Fruit fly (Drosophila melanogaster) whole organism, wandering third instar larva: ENCODE results near the gene CG11694.

Source experiments
- Abd-B ChIP-seq: fragments of >200 bp; optimal IDR thresholded peaks from 2 replicates; lab custom pipeline; 2017; ENCODE audit warnings: missing biosample characterization, missing genetic modification characterization
- CrebA ChIP-seq: fragments of 200-800 bp; sonication (Bioruptor generic); optimal IDR thresholded peaks from 2 replicates; lab custom pipeline; 2016; ENCODE audit warnings: missing biosample characterization, mild to moderate bottlenecking, missing genetic modification characterization, borderline replicate concordance
- Dfd ChIP-seq: fragments of >200 bp; optimal IDR thresholded peaks from 2 replicates; lab custom pipeline; 2017; ENCODE audit warnings: missing biosample characterization, missing genetic modification characterization
- Dif ChIP-seq: fragments of 200-275, 200-300 bp; sonication (Bioruptor generic); optimal IDR thresholded peaks from 2 replicates; lab custom pipeline; 2018; ENCODE audit warnings: missing biosample characterization, missing genetic modification characterization; ENCODE audit not compliant: partially characterized antibody
- GATAd ChIP-seq: sonication (Bioruptor generic); optimal IDR thresholded peaks from 2 replicates; lab custom pipeline; 2016; ENCODE audit warnings: missing biosample characterization, missing genetic modification characterization
- HLH106 ChIP-seq: fragments of 200-800 bp; optimal IDR thresholded peaks from 3 replicates; lab custom pipeline; 2019; ENCODE audit warnings: missing biosample characterization, mild to moderate bottlenecking, missing genetic modification characterization, moderate library complexity
- Hnf4 ChIP-seq: fragments of 200-800 bp; sonication (Bioruptor generic); optimal IDR thresholded peaks from 2 replicates; lab custom pipeline; 2016; ENCODE audit warnings: missing biosample characterization, mild to moderate bottlenecking, missing genetic modification characterization
- Hr78 ChIP-seq: fragments of >200 bp; optimal IDR thresholded peaks from 2 replicates; lab custom pipeline; 2017; ENCODE audit warnings: missing biosample characterization, missing genetic modification characterization
- Hr83 ChIP-seq: fragments of 200-300 bp; sonication (Bioruptor generic); optimal IDR thresholded peaks from 2 replicates; lab custom pipeline; 2016; ENCODE audit warnings: missing biosample characterization, mild to moderate bottlenecking, missing genetic modification characterization, moderate library complexity; ENCODE audit not compliant: poor library complexity, severe bottlenecking
- Mio ChIP-seq: sonication (Bioruptor generic); optimal IDR thresholded peaks from 2 replicates; lab custom pipeline; 2016; ENCODE audit warnings: missing biosample characterization, missing genetic modification characterization
- Myc ChIP-seq: fragments of >200 bp; optimal IDR thresholded peaks from 2 replicates; lab custom pipeline; 2017
- N ChIP-seq: fragments of >200 bp; optimal IDR thresholded peaks from 2 replicates; lab custom pipeline; 2018; ENCODE audit warnings: missing biosample characterization, missing external identifiers, missing genetic modification characterization
- OdsH ChIP-seq: fragments of 200-800 bp; sonication (Bioruptor generic); optimal IDR thresholded peaks from 2 replicates; lab custom pipeline; 2016; ENCODE audit warnings: missing biosample characterization, mild to moderate bottlenecking, missing genetic modification characterization
- Rel ChIP-seq, 2 experiments: fragments of 200-800 bp; sonication (Bioruptor generic) in 1 of 2; optimal IDR thresholded peaks; 2 replicates in 1 of 2; 3 replicates in 1 of 2; lab custom pipeline; 2016 to 2019; ENCODE audit warnings: mild to moderate bottlenecking in 2 of 2, missing biosample characterization in 2 of 2, missing genetic modification characterization in 2 of 2, moderate library complexity in 1 of 2
- Sp1 ChIP-seq: fragments of 200-800 bp; sonication (Bioruptor generic); optimal IDR thresholded peaks from 3 replicates; lab custom pipeline; 2019; ENCODE audit warnings: missing biosample characterization, mild to moderate bottlenecking, missing genetic modification characterization, moderate library complexity
- Vsx2 ChIP-seq: fragments of 200-300, 225-300 bp; sonication (Bioruptor generic); optimal IDR thresholded peaks from 2 replicates; lab custom pipeline; 2018; ENCODE audit warnings: missing biosample characterization, missing genetic modification characterization; ENCODE audit not compliant: partially characterized antibody
- br ChIP-seq: fragments of 200-800 bp; sonication (Bioruptor generic); optimal IDR thresholded peaks from 2 replicates; lab custom pipeline; 2016; ENCODE audit warnings: missing biosample characterization, missing genetic modification characterization
- brk ChIP-seq: fragments of 200-800 bp; sonication (Bioruptor generic); optimal IDR thresholded peaks from 2 replicates; lab custom pipeline; 2016; ENCODE audit warnings: missing biosample characterization, mild to moderate bottlenecking, missing genetic modification characterization
- dmrt93B ChIP-seq: fragments of 200-800 bp; sonication (Bioruptor generic); optimal IDR thresholded peaks from 2 replicates; lab custom pipeline; 2018; ENCODE audit warnings: missing biosample characterization, mild to moderate bottlenecking, missing genetic modification characterization
- dsf ChIP-seq: sonication (Bioruptor generic); optimal IDR thresholded peaks from 2 replicates; lab custom pipeline; 2016; ENCODE audit warnings: missing biosample characterization, missing genetic modification characterization, borderline replicate concordance
- ey ChIP-seq: fragments of 200-800 bp; sonication (Bioruptor generic); optimal IDR thresholded peaks from 2 replicates; lab custom pipeline; 2016; ENCODE audit warnings: missing biosample characterization, missing genetic modification characterization
- h ChIP-seq: fragments of 200-800 bp; sonication (Bioruptor generic); optimal IDR thresholded peaks from 3 replicates; lab custom pipeline; 2016; ENCODE audit warnings: missing biosample characterization, mild to moderate bottlenecking, missing genetic modification characterization
- jim ChIP-seq: fragments of 175-275, 200-325 bp; sonication (Bioruptor generic); optimal IDR thresholded peaks from 2 replicates; lab custom pipeline; 2016; ENCODE audit warnings: missing biosample characterization, mild to moderate bottlenecking, missing genetic modification characterization
- pan ChIP-seq: fragments of >200 bp; optimal IDR thresholded peaks from 2 replicates; lab custom pipeline; 2017
- psq ChIP-seq: fragments of 200-800 bp; sonication (Bioruptor generic); optimal IDR thresholded peaks from 3 replicates; lab custom pipeline; 2017; ENCODE audit warnings: missing biosample characterization, mild to moderate bottlenecking, missing genetic modification characterization, moderate library complexity
- rgr ChIP-seq: fragments of 200-800 bp; sonication (Bioruptor generic); optimal IDR thresholded peaks from 3 replicates; lab custom pipeline; 2016; ENCODE audit warnings: missing biosample characterization, mild to moderate bottlenecking, missing genetic modification characterization
- sage ChIP-seq: fragments of 200-800 bp; sonication (Bioruptor generic); optimal IDR thresholded peaks from 2 replicates; lab custom pipeline; 2016; ENCODE audit warnings: missing biosample characterization, mild to moderate bottlenecking, missing genetic modification characterization
- sv ChIP-seq: fragments of 200-800 bp; sonication (Bioruptor generic); optimal IDR thresholded peaks from 3 replicates; lab custom pipeline; 2016; ENCODE audit warnings: missing biosample characterization, missing genetic modification characterization
- usp ChIP-seq: fragments of >200 bp; optimal IDR thresholded peaks from 2 replicates; lab custom pipeline; 2017; ENCODE audit warnings: missing biosample characterization, missing genetic modification characterization

CG11694 gene

DNA sequence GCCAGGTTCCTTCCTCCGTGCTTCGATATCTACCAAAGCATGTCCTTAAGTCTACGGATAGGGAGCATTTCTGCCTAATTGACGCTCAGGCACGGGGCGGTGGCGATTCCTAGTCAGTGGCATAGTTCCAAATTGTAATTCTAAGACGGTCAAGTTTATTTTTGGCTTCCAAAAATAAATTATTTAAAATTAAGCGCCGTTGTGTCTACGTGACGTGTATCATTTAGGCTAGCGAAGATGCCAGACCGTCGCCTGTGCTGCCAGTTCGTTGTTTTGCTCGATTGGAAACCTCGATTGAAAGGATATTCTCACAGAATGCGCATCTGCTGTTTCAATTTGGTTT, 37.1 kb upstream of the CG11694 start:
- no peak for TF ChIP-seq CrebA
- no peak for TF ChIP-seq dsf (GFP tag; lab: Kevin White, UChicago)
- TF ChIP-seq sv (GFP tag; lab: Kevin White, UChicago), result no peak
- no peak for TF ChIP-seq br (GFP tag; lab: Kevin White, UChicago)
- TF ChIP-seq GATAd (GFP tag; lab: Kevin White, UChicago), result no peak

DNA sequence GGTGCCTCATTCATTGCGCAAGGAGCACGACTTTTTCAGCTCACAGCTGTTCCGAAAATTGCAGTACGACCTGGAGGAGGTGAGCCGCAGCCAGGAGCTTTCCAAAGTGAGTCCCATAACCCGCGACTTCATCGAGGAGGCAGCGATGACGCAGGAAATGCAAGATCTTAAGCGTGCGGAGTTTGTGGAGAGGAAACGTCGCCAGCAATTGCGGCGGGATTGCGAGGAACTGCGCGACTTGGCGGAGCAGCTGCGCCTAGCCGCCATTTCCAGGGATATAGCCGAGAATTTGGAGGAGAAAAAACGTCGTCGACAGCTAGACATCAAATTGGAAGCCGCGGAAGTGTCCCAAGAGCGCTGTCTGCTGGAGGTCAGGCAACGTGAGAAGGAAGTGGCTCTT, 35.9 kb upstream of the CG11694 start:
- TF ChIP-seq Abd-B (no peak), usp (GFP tag; lab: Kevin White, UChicago) (no peak), Rel (GFP tag; optimal IDR thresholded peaks at IDR 0.05; lab: Kevin White, UChicago) (no peak), Rel (tag; optimal IDR thresholded peaks at IDR 0.05; lab: Kevin White, UChicago) (no peak), Sp1 (GFP tag; lab: Kevin White, UChicago) (no peak), sv (GFP tag; lab: Kevin White, UChicago) (no peak), Hr83 (GFP tag; lab: Kevin White, UChicago) (no peak), Dfd (no peak), N (GFP tag; lab: Kevin White, UChicago) (no peak), Hr78 (GFP tag; lab: Kevin White, UChicago) (no peak), Hnf4 (GFP tag; lab: Kevin White, UChicago) (no peak), pan (lab: Kevin White, UChicago) (no peak), ey (no peak), Myc (lab: Kevin White, UChicago) (no peak), h (GFP tag; lab: Kevin White, UChicago) (no peak), Mio (GFP tag; lab: Kevin White, UChicago) (no peak), jim (GFP tag; lab: Kevin White, UChicago) (no peak), rgr (GFP tag; lab: Kevin White, UChicago) (no peak)

DNA sequence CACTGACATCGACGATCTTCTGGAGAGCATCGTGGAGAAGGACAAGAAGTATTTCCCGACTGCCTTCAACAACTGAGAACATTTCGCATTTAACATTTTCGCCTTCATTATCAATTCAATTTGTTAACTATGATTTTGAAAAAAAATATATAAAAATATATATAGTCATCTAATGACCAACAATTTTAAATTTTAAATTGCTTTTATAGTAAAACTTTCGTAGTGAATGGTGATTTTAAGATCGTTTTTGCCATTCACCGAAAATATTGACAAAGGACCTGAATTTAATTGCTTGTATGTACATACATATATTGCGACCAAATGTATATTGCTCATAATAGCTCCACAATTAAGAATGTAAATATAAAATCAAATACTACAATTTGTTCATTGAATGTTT, 35.3 kb upstream of the CG11694 start, which contains the start of gene CG7352:
TSS of gene CG7352 (plus strand) at position 301 of the 400 bp plus-strand sequence.
- TF ChIP-seq Dif (no peak), CrebA (no peak), Sp1 (GFP tag; lab: Kevin White, UChicago) (no peak), dmrt93B (GFP tag; lab: Kevin White, UChicago) (no peak), HLH106 (tag; lab: Kevin White, UChicago) (no peak), rgr (GFP tag; lab: Kevin White, UChicago) (no peak)

DNA sequence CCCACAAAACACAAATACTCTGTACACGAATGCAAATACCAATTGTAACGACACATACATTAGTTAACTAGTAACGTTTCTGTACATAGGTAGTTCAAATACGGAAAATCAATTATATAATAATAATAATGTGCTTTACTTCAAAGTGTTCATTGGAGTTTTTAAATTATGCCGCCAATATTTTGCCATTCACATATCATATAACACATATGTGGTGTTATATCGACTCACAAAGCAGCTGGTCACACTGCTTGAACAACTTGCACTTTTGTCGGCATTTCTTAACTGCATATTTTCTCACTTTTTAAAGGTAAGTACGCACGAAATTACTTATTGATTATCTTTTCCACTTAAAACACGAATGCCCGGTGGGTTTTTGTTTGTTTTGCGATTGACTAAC, 32.2 kb upstream of the CG11694 start, which contains the start of gene DppIII:
TSS of gene DppIII (plus strand) at position 227 of the 400 bp plus-strand sequence.
- TF ChIP-seq psq (GFP tag; lab: Kevin White, UChicago) (no peak), brk (GFP tag; lab: Kevin White, UChicago) (no peak), Dfd (no peak), sage (GFP tag; lab: Kevin White, UChicago) (no peak), h (GFP tag; lab: Kevin White, UChicago) (no peak), sv (GFP tag; lab: Kevin White, UChicago) (no peak), Mio (GFP tag; lab: Kevin White, UChicago) (no peak), usp (GFP tag; lab: Kevin White, UChicago) (no peak), Vsx2 (GFP tag; lab: Kevin White, UChicago) (no peak), Rel (GFP tag; optimal IDR thresholded peaks at IDR 0.05; lab: Kevin White, UChicago) (no peak), Rel (tag; optimal IDR thresholded peaks at IDR 0.05; lab: Kevin White, UChicago) (no peak), pan (lab: Kevin White, UChicago) (no peak), OdsH (no peak), GATAd (GFP tag; lab: Kevin White, UChicago) (no peak), ey (no peak), rgr (GFP tag; lab: Kevin White, UChicago) (no peak)

DNA sequence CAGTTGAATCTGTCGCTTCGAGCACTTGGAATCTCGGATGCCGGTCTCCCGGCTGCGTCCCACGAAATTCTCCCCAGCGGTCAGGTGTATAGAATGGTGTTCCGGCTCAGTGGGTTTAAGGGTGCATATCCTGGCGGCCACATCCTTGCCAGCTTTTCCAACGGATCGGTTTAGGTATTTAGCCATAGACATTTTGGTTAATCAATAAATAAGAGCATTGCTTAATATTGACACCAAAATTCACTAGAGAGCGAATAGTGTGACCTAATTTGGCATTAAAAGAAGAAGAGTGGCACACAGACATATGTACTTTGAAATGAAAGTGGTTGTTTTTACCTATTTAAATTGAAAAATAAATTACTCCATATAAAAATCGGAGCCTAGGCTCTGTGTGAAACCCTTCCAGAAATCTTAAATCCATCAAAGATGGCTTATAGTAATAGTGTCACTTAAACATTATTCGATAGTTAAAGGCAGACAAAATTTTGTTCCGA, 31.4 kb upstream of the CG11694 start, which contains the start of the genes PNKP and COX7AL:
TSS of gene PNKP (minus strand) at position 266 of the 494 bp plus-strand sequence.
TSS of gene COX7AL (plus strand) at position 419 of the 494 bp plus-strand sequence.
- TF ChIP-seq pan (lab: Kevin White, UChicago), result no peak
- peak; percentile 59 for TF ChIP-seq rgr (GFP tag; lab: Kevin White, UChicago)
